Worm (Caenorhabditis elegans): ENCODE measurements around the gene W09H1.1.

DNA sequence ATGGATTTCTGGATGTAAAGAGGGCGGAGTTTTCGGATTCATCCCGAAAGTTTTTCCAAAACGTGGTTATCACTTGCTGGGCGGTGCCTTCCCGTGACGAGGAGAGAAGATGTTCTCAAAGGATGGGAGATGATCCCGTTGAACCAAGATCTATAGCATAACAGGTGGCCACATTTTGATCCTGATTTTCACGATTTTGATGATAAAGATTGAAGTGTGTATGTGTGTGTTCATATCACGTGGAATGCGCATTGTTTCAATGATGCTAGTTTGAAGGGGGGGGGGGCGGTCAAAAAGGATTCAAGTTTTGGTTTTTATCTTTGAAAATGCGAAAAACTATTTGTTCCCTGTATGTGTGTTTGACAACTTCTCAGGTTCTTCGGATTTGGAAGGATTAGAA is 36.2 kb downstream of the W09H1.1 start, which contains the start of gene mltn-1:
- TF ChIP-seq unc-130 (GFP tag; optimal IDR thresholded peaks at IDR 0.05) (no peak), F55B11.4 (tag; optimal IDR thresholded peaks at IDR 0.05; ENCODE audit: borderline replicate concordance, insufficient read depth) (no peak), him-1 (tag; optimal IDR thresholded peaks at IDR 0.05) (no peak), C06A6.2 (GFP tag; conservative IDR thresholded peaks at IDR 0.05) (no peak), snpc-4 (GFP tag; optimal IDR thresholded peaks at IDR 0.05) (no peak), snpc-4 (tag; optimal IDR thresholded peaks at IDR 0.05) (no peak), Y95B8A.8 (GFP tag; IDR thresholded peaks at IDR 0.05) (no peak), attf-6 (GFP tag; IDR thresholded peaks at IDR 0.05) (no peak), D2030.7 (GFP tag; IDR thresholded peaks at IDR 0.05) (no peak), K12H6.12 (tag; optimal IDR thresholded peaks at IDR 0.05) (no peak), ama-1 (optimal IDR thresholded peaks at IDR 0.05) (no peak), ama-1 (GFP tag; optimal IDR thresholded peaks at IDR 0.05) (no peak)

Measured in whole organism, young adult.